Worm (Caenorhabditis elegans): Measurements from ENCODE around the gene tomm-20.
A peak's percentile ranks its signal among the peaks of the same experiment; 100 is the strongest.

Gene tomm-20

ce11 chrV:12343419-12343969 lies at the start of gene tomm-20 (continued):
- TF ChIP-seq unc-130 (GFP tag; optimal IDR thresholded peaks at IDR 0.05) (peak; percentile 69), sptf-2 (GFP tag; optimal IDR thresholded peaks at IDR 0.05) (no peak), ceh-27 (GFP tag; optimal IDR thresholded peaks at IDR 0.05) (peak; percentile 71), D2030.7 (GFP tag; IDR thresholded peaks at IDR 0.05) (peak; percentile 62), ekl-4 (GFP tag; IDR thresholded peaks at IDR 0.05) (peak; percentile 94), egrh-3 (GFP tag; IDR thresholded peaks at IDR 0.05) (no peak), repo-1 (tag; optimal IDR thresholded peaks at IDR 0.05) (peak; percentile 83), bed-1 (GFP tag; IDR thresholded peaks at IDR 0.05) (no peak), hlh-12 (tag; optimal IDR thresholded peaks at IDR 0.05) (no peak), B0336.3 (GFP tag; IDR thresholded peaks at IDR 0.05) (peak; percentile 78), efl-1 (GFP tag; optimal IDR thresholded peaks at IDR 0.05) (peak; percentile 91), F55B11.4 (tag; optimal IDR thresholded peaks at IDR 0.05; ENCODE audit: borderline replicate concordance, insufficient read depth) (no peak), let-526 (GFP tag; IDR thresholded peaks at IDR 0.05) (no peak), die-1 (tag; optimal IDR thresholded peaks at IDR 0.05) (peak; percentile 52), F22D6.2 (tag; optimal IDR thresholded peaks at IDR 0.05) (peak; percentile 65), madf-6 (GFP tag; IDR thresholded peaks at IDR 0.05) (peak; percentile 86), K11D2.4 (GFP tag; IDR thresholded peaks at IDR 0.05) (peak; percentile 90), attf-5 (GFP tag; optimal IDR thresholded peaks at IDR 0.05) (peak; percentile 90), nfyb-1 (GFP tag; IDR thresholded peaks at IDR 0.05) (peak; percentile 94), egl-44 (GFP tag; IDR thresholded peaks at IDR 0.05) (no peak), nhr-179 (tag; optimal IDR thresholded peaks at IDR 0.05) (no peak), F49E8.2 (tag; optimal IDR thresholded peaks at IDR 0.05; ENCODE audit: insufficient read depth) (peak; percentile 56), nfya-2 (GFP tag; IDR thresholded peaks at IDR 0.05) (no peak), nfya-1 (tag; optimal IDR thresholded peaks at IDR 0.05; ENCODE audit: borderline replicate concordance, insufficient read depth) (no peak), zfh-2 (GFP tag; conservative IDR thresholded peaks at IDR 0.05) (no peak), rcor-1 (GFP tag; IDR thresholded peaks at IDR 0.05) (peak; percentile 90), him-1 (tag; optimal IDR thresholded peaks at IDR 0.05) (peak; percentile 53), cebp-2 (GFP tag; IDR thresholded peaks at IDR 0.05) (no peak), ama-1 (optimal IDR thresholded peaks at IDR 0.05) (no peak), ama-1 (GFP tag; optimal IDR thresholded peaks at IDR 0.05) (no peak), Y53G8AR.9 (GFP tag; conservative IDR thresholded peaks at IDR 0.05) (peak; percentile 94), madf-10 (tag; optimal IDR thresholded peaks at IDR 0.05) (peak; percentile 58), dox-1 (GFP tag; IDR thresholded peaks at IDR 0.05) (peak; percentile 79), F37B4.10 (GFP tag; IDR thresholded peaks at IDR 0.05) (no peak), ztf-6 (GFP tag; IDR thresholded peaks at IDR 0.05) (0 out of 2 replicates have a peak, but pooled peaks have one; percentile 19), lin-54 (GFP tag; optimal IDR thresholded peaks at IDR 0.05) (peak; percentile 98), ztf-22 (GFP tag; optimal IDR thresholded peaks at IDR 0.05) (no peak), ztf-26 (tag; optimal IDR thresholded peaks at IDR 0.05) (peak; percentile 79), F57A8.1 (GFP tag; optimal IDR thresholded peaks at IDR 0.05) (no peak), B0035.1 (tag; optimal IDR thresholded peaks at IDR 0.05) (peak; percentile 39), F57C9.4 (tag; optimal IDR thresholded peaks at IDR 0.05) (no peak), lin-40 (tag; optimal IDR thresholded peaks at IDR 0.05) (peak; percentile 93), snpc-1.3 (tag; optimal IDR thresholded peaks at IDR 0.05; ENCODE audit: insufficient read depth) (peak; percentile 38), chd-7 (tag; optimal IDR thresholded peaks at IDR 0.05) (no peak), ZK185.1 (tag; optimal IDR thresholded peaks at IDR 0.05; ENCODE audit: poor library complexity, severe bottlenecking) (peak; percentile 92), Y67H2A.10 (GFP tag; conservative IDR thresholded peaks at IDR 0.05) (no peak), T07F8.4 (tag; optimal IDR thresholded peaks at IDR 0.05) (no peak), nhr-27 (tag; optimal IDR thresholded peaks at IDR 0.05) (no peak), mcd-1 (GFP tag; IDR thresholded peaks at IDR 0.05) (peak; percentile 90)
